Fruit fly (Drosophila melanogaster): ENCODE results near the gene dsx.

DNA sequence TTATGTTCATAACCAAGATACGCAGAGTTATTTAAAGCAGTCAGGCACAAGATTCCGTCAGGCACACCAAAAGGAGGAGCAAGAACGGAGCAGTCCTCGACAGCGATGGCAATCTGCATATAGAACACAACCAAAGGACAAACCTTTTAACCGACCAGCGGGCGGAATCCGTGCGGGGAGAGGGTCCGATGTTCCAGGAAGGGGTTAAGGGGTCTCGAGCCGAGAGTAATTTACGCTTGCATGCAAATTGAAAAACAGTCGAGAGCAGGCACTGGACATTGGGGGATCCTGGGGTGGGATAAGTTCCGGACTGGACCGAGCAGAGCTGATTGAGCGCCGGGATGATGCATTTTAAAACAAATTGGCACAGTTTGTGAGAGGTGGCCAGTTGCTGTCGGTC, 3.4 kb upstream of the dsx start:
- no peak for TF ChIP-seq CG8632 (GFP tag; optimal IDR thresholded peaks at IDR 0.05)
- no peak for TF ChIP-seq lz (GFP tag; optimal IDR thresholded peaks at IDR 0.05)
- no peak for TF ChIP-seq fkh (GFP tag; optimal IDR thresholded peaks at IDR 0.05)
- no peak for TF ChIP-seq fd59A (GFP tag; optimal IDR thresholded peaks at IDR 0.05)
- TF ChIP-seq eg (GFP tag; IDR thresholded peaks at IDR 0.05) = no peak
